Fruit fly (Drosophila melanogaster) whole organism, embryonic: Measurements from ENCODE around the gene CG6839.

ENCODE experiments used
- Atf-2 ChIP-seq: fragments of 200-800 bp; sonication (Bioruptor generic); optimal IDR thresholded peaks from 2 replicates; lab custom pipeline; 2016; ENCODE audit warnings: missing biosample characterization, missing genetic modification characterization
- CG10147 ChIP-seq: fragments of 200-800 bp; sonication (Bioruptor generic); optimal IDR thresholded peaks from 2 replicates; lab custom pipeline; 2019; ENCODE audit warnings: missing biosample characterization, mild to moderate bottlenecking, missing genetic modification characterization, moderate library complexity
- CG10543 ChIP-seq: fragments of 200-800 bp; sonication (Bioruptor generic); optimal IDR thresholded peaks from 3 replicates; lab custom pipeline; 2017; ENCODE audit warnings: missing biosample characterization, mild to moderate bottlenecking, missing genetic modification characterization, moderate library complexity
- CG12155 ChIP-seq: fragments of 200-800 bp; sonication (Bioruptor generic); optimal IDR thresholded peaks from 3 replicates; lab custom pipeline; 2016; ENCODE audit warnings: missing biosample characterization, missing genetic modification characterization
- CG12391 ChIP-seq: fragments of 200-800 bp; sonication (Bioruptor generic); optimal IDR thresholded peaks from 3 replicates; lab custom pipeline; 2018; ENCODE audit warnings: missing biosample characterization, mild to moderate bottlenecking, missing genetic modification characterization, moderate library complexity
- CG13123 ChIP-seq: fragments of 200-800 bp; sonication (Bioruptor generic); optimal IDR thresholded peaks from 2 replicates; lab custom pipeline; 2016; ENCODE audit warnings: missing biosample characterization, missing genetic modification characterization
- CG14014 ChIP-seq: fragments of 200-800 bp; sonication (Bioruptor generic); IDR thresholded peaks from 2 replicates; pipeline ENCODE4 v1.3.6; 2022; ENCODE audit warnings: missing biosample characterization, missing genetic modification characterization
- CG14441 ChIP-seq: fragments of 200-800 bp; sonication (Bioruptor generic); IDR thresholded peaks from 2 replicates; pipeline ENCODE4 v1.3.6; 2022; ENCODE audit warnings: missing biosample characterization, missing genetic modification characterization
- CG15696 ChIP-seq: fragments of 200-800 bp; sonication (Bioruptor generic); optimal IDR thresholded peaks from 2 replicates; lab custom pipeline; 2019; ENCODE audit warnings: missing biosample characterization, mild to moderate bottlenecking, missing genetic modification characterization, moderate library complexity
- CG17186 ChIP-seq: fragments of 200-800 bp; sonication (Bioruptor generic); optimal IDR thresholded peaks from 3 replicates; lab custom pipeline; 2017; ENCODE audit warnings: missing biosample characterization, missing genetic modification reagents, missing genetic modification characterization
- CG1832 ChIP-seq: fragments of 200-800 bp; sonication (Bioruptor generic); optimal IDR thresholded peaks from 2 replicates; lab custom pipeline; 2017; ENCODE audit warnings: missing biosample characterization, mild to moderate bottlenecking, missing genetic modification characterization, inconsistent platforms
- CG18476 ChIP-seq: fragments of 200-800 bp; sonication (Bioruptor generic); optimal IDR thresholded peaks from 2 replicates; lab custom pipeline; 2016; ENCODE audit warnings: missing biosample characterization, mild to moderate bottlenecking, missing genetic modification characterization
- CG2202 ChIP-seq: fragments of 200-800 bp; sonication (Bioruptor generic); optimal IDR thresholded peaks from 2 replicates; lab custom pipeline; 2018; ENCODE audit warnings: missing biosample characterization, mild to moderate bottlenecking, missing genetic modification characterization
- CG30020 ChIP-seq: fragments of 200-800 bp; optimal IDR thresholded peaks from 2 replicates; lab custom pipeline; 2019; ENCODE audit warnings: missing biosample characterization, mild to moderate bottlenecking, missing genetic modification characterization, moderate library complexity
- CG34422 ChIP-seq: fragments of 200-800 bp; sonication (Bioruptor generic); IDR thresholded peaks from 3 replicates; pipeline ENCODE4 v1.3.6; 2022; ENCODE audit warnings: missing biosample characterization, missing genetic modification characterization
- CG3726 ChIP-seq: fragments of 200-800 bp; sonication (Bioruptor generic); IDR thresholded peaks from 3 replicates; pipeline ENCODE4, ENCODE4 v1.3.6; 2022; ENCODE audit warnings: missing biosample characterization, missing genetic modification characterization
- CG7357 ChIP-seq: fragments of 200-800 bp; sonication (Bioruptor generic); IDR thresholded peaks from 3 replicates; pipeline ENCODE4 v1.3.6; 2022; ENCODE audit warnings: missing biosample characterization, missing genetic modification characterization
- CG8290 ChIP-seq, 3 experiments: fragments of 200-800 bp; sonication (Bioruptor generic); optimal IDR thresholded peaks; 2 replicates each; lab custom pipeline; 2016 to 2019; ENCODE audit warnings: missing biosample characterization in 3 of 3, missing genetic modification characterization in 3 of 3, mild to moderate bottlenecking in 2 of 3, moderate library complexity in 1 of 3
- CG8944 ChIP-seq: fragments of 200-800 bp; sonication (Bioruptor generic); optimal IDR thresholded peaks from 3 replicates; lab custom pipeline; 2016; ENCODE audit warnings: missing biosample characterization, missing genetic modification characterization
- CG9876 ChIP-seq: fragments of 200-800 bp; sonication (Bioruptor generic); optimal IDR thresholded peaks from 2 replicates; lab custom pipeline; 2016; ENCODE audit warnings: missing biosample characterization, missing genetic modification characterization
- Elba2 ChIP-seq: fragments of 200-800 bp; sonication (Bioruptor generic); optimal IDR thresholded peaks from 3 replicates; lab custom pipeline; 2016; ENCODE audit warnings: missing biosample characterization, missing genetic modification characterization
- HLH4C ChIP-seq: fragments of 200-800 bp; sonication (Bioruptor generic); IDR thresholded peaks from 3 replicates; pipeline ENCODE4 v1.3.6; 2022; ENCODE audit warnings: missing biosample characterization, missing genetic modification characterization; ENCODE audit not compliant: partially characterized antibody
- HLH54F ChIP-seq: fragments of 200-800 bp; sonication (Bioruptor generic); optimal IDR thresholded peaks from 3 replicates; lab custom pipeline; 2016; ENCODE audit warnings: missing biosample characterization, missing genetic modification characterization
- HmgZ ChIP-seq: fragments of 200-800 bp; sonication (Bioruptor generic); optimal IDR thresholded peaks from 2 replicates; lab custom pipeline; 2018; ENCODE audit warnings: missing biosample characterization, mild to moderate bottlenecking, missing genetic modification characterization
- Lhr ChIP-seq: fragments of 200-800 bp; sonication (Bioruptor generic); optimal IDR thresholded peaks from 3 replicates; lab custom pipeline; 2017; ENCODE audit warnings: mild to moderate bottlenecking, missing biosample characterization, missing genetic modification reagents, missing genetic modification characterization
- MTF-1 ChIP-seq: fragments of 200-800 bp; sonication (Bioruptor generic); optimal IDR thresholded peaks from 2 replicates; lab custom pipeline; 2018; ENCODE audit warnings: missing biosample characterization, mild to moderate bottlenecking, missing genetic modification characterization, borderline replicate concordance
- Mrtf ChIP-seq: fragments of 200-800 bp; sonication (Bioruptor generic); IDR thresholded peaks from 3 replicates; pipeline ENCODE4 v1.3.6; 2022; ENCODE audit warnings: missing biosample characterization, missing genetic modification characterization
- Neu2 ChIP-seq: fragments of 200-800 bp; sonication (Bioruptor generic); optimal IDR thresholded peaks from 3 replicates; lab custom pipeline; 2016; ENCODE audit warnings: missing biosample characterization, missing genetic modification characterization, borderline replicate concordance
- Oaz ChIP-seq: fragments of 200-800 bp; sonication (Bioruptor generic); IDR thresholded peaks from 2 replicates; pipeline ENCODE4 v1.3.6; 2022; ENCODE audit warnings: missing biosample characterization, missing genetic modification characterization
- Tbp ChIP-seq: fragments of >200 bp; optimal IDR thresholded peaks from 2 replicates; lab custom pipeline; 2018; ENCODE audit warnings: missing biosample characterization, missing genetic modification characterization
- Xbp1 ChIP-seq: fragments of 200-800 bp; sonication (Bioruptor generic); optimal IDR thresholded peaks from 3 replicates; lab custom pipeline; 2016; ENCODE audit warnings: missing biosample characterization, mild to moderate bottlenecking, missing genetic modification characterization
- amos ChIP-seq: fragments of 200-800 bp; sonication (Bioruptor generic); IDR thresholded peaks from 2 replicates; pipeline ENCODE4 v1.3.6; 2022; ENCODE audit warnings: missing biosample characterization, missing genetic modification characterization; ENCODE audit not compliant: partially characterized antibody
- ara ChIP-seq: fragments of 200-800 bp; sonication (Bioruptor generic); IDR thresholded peaks from 2 replicates; pipeline ENCODE4 v1.3.6; 2022; ENCODE audit warnings: missing biosample characterization, missing genetic modification characterization
- ase ChIP-seq: fragments of 200-800 bp; sonication (Bioruptor generic); IDR thresholded peaks from 3 replicates; pipeline ENCODE4 v1.3.6; 2022; ENCODE audit warnings: missing biosample characterization, missing genetic modification characterization
- bigmax ChIP-seq: fragments of 200-800 bp; sonication (Bioruptor generic); optimal IDR thresholded peaks from 2 replicates; lab custom pipeline; 2018; ENCODE audit warnings: missing biosample characterization, mild to moderate bottlenecking, missing genetic modification characterization
- chm ChIP-seq: fragments of 200-800 bp; sonication (Bioruptor generic); IDR thresholded peaks from 2 replicates; pipeline ENCODE4 v1.3.6; 2022; ENCODE audit warnings: missing biosample characterization, missing genetic modification characterization
- dpn ChIP-seq, 2 experiments: fragments of 200-800 bp; sonication (Bioruptor generic); optimal IDR thresholded peaks; 3 replicates each; lab custom pipeline; 2016; ENCODE audit warnings: missing biosample characterization in 2 of 2, missing genetic modification characterization in 2 of 2
- exex ChIP-seq: fragments of 200-800 bp; sonication (Bioruptor generic); optimal IDR thresholded peaks from 4 replicates; lab custom pipeline; 2018; ENCODE audit warnings: missing biosample characterization, mild to moderate bottlenecking, missing genetic modification characterization, moderate library complexity
- inv ChIP-seq: fragments of 200-800 bp; sonication (Bioruptor generic); IDR thresholded peaks from 2 replicates; pipeline ENCODE4 v1.3.6; 2022; ENCODE audit warnings: missing biosample characterization, missing genetic modification characterization; ENCODE audit not compliant: partially characterized antibody
- jigr1 ChIP-seq: fragments of 200-800 bp; sonication (Bioruptor generic); IDR thresholded peaks from 3 replicates; pipeline ENCODE4 v1.3.6; 2022; ENCODE audit warnings: missing biosample characterization, missing genetic modification characterization
- jing ChIP-seq: fragments of 200-800 bp; sonication (Bioruptor generic); optimal IDR thresholded peaks from 2 replicates; lab custom pipeline; 2018; ENCODE audit warnings: missing biosample characterization, mild to moderate bottlenecking, missing genetic modification characterization
- lov ChIP-seq, 2 experiments: fragments of 200-800 bp in 1 of 2; fragments of >200 bp in 1 of 2; sonication (Bioruptor generic) in 1 of 2; IDR thresholded peaks in 1 of 2; optimal IDR thresholded peaks in 1 of 2; 2 replicates in 1 of 2; 3 replicates in 1 of 2; pipeline versions ENCODE4 v1.3.6 to Lab custom; 2017 to 2022; ENCODE audit warnings: missing biosample characterization in 1 of 2, missing genetic modification characterization in 1 of 2
- mld ChIP-seq: fragments of 200-800 bp; sonication (Bioruptor generic); IDR thresholded peaks from 3 replicates; pipeline ENCODE4 v1.3.6; 2022; ENCODE audit warnings: missing biosample characterization, missing genetic modification characterization; ENCODE audit not compliant: partially characterized antibody
- run ChIP-seq: fragments of 200-800 bp; sonication (Bioruptor generic); optimal IDR thresholded peaks from 3 replicates; lab custom pipeline; 2018; ENCODE audit warnings: missing biosample characterization, mild to moderate bottlenecking, missing genetic modification characterization
- sc ChIP-seq, 3 experiments: fragments of >200 bp in 2 of 3; fragments of 200-800 bp in 1 of 3; sonication (Bioruptor generic) in 1 of 3; optimal IDR thresholded peaks; 2 replicates in 2 of 3; 3 replicates in 1 of 3; lab custom pipeline; 2017; ENCODE audit warnings: mild to moderate bottlenecking in 1 of 3, missing biosample characterization in 1 of 3, missing genetic modification characterization in 1 of 3, missing genetic modification reagents in 1 of 3
- scrt ChIP-seq: fragments of 200-800 bp; sonication (Bioruptor generic); optimal IDR thresholded peaks from 2 replicates; lab custom pipeline; 2018; ENCODE audit warnings: missing biosample characterization, mild to moderate bottlenecking, missing genetic modification characterization, moderate library complexity
- sim ChIP-seq: fragments of 200-800 bp; sonication (Bioruptor generic); IDR thresholded peaks from 2 replicates; pipeline ENCODE4 v1.3.6; 2022; ENCODE audit warnings: missing biosample characterization, missing genetic modification characterization
- sr ChIP-seq: fragments of 200-800 bp; sonication (Bioruptor generic); IDR thresholded peaks from 3 replicates; pipeline ENCODE4 v1.3.6; 2022; ENCODE audit warnings: missing biosample characterization, missing genetic modification characterization
- sug ChIP-seq: fragments of 200-800 bp; optimal IDR thresholded peaks from 2 replicates; lab custom pipeline; 2019; ENCODE audit warnings: missing biosample characterization, mild to moderate bottlenecking, missing genetic modification characterization, moderate library complexity
- yki ChIP-seq: fragments of >200 bp; optimal IDR thresholded peaks from 3 replicates; lab custom pipeline; 2018

Gene CG6839

DNA sequence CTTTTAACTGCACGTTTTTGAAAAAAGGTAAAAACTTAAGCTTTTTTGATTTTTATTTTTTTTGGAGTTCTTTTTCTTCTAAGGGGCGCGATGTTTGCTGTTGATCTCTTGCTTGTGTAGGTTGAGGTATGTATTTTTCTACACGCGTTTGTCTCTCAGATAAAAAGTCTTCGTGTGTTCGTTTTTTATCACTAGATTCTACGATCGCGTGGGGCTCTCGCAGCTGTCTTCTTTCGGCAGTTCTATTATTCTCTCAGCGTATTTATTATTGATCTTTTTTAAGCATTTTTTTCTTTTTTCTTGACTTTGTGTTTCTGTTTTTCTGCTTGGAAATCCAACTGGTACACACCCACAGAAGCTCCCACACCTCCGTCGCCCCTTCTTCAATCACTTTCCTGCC lies 22.3 kb upstream of the CG6839 start (continued):
- no peak for TF ChIP-seq ase (GFP tag; lab: Robert Waterston, UW)
- TF ChIP-seq CG30020 (tag; lab: Kevin White, UChicago), result no peak
- no peak for TF ChIP-seq inv
- peak; percentile 6 for TF ChIP-seq exex (tag; lab: Kevin White, UChicago)
- TF ChIP-seq CG1832 (GFP tag; lab: Kevin White, UChicago), result no peak
- no peak for TF ChIP-seq scrt (GFP tag; lab: Kevin White, UChicago)
- TF ChIP-seq sug, result peak; percentile 80
- no peak for TF ChIP-seq ara (GFP tag; lab: Robert Waterston, UW)
- no peak for TF ChIP-seq mld
- TF ChIP-seq Atf-2 (GFP tag; lab: Kevin White, UChicago), result no peak
- TF ChIP-seq sim (GFP tag; lab: Robert Waterston, UW), result no peak
- no peak for TF ChIP-seq jing
- no peak for TF ChIP-seq CG15696
- no peak for TF ChIP-seq lov (optimal IDR thresholded peaks at IDR 0.05; lab: Kevin White, UChicago)
- TF ChIP-seq lov (GFP tag; IDR thresholded peaks at IDR 0.05; lab: Robert Waterston, UW), result no peak
- no peak for TF ChIP-seq run
- no peak for TF ChIP-seq CG13123 (GFP tag; lab: Kevin White, UChicago)
- TF ChIP-seq Xbp1, result no peak
- no peak for TF ChIP-seq Tbp (GFP tag; lab: Kevin White, UChicago)
- TF ChIP-seq CG12155 (GFP tag; lab: Kevin White, UChicago), result no peak
- no peak for TF ChIP-seq Mrtf (GFP tag; lab: Robert Waterston, UW)
- TF ChIP-seq CG14441 (GFP tag; lab: Robert Waterston, UW), result no peak
- TF ChIP-seq CG3726, result no peak
- no peak for TF ChIP-seq CG14014 (GFP tag; lab: Robert Waterston, UW)
- TF ChIP-seq CG12391 (tag; lab: Kevin White, UChicago), result no peak
- no peak for TF ChIP-seq Lhr (GFP tag; lab: Kevin White, UChicago)
- TF ChIP-seq Elba2 (GFP tag; lab: Kevin White, UChicago), result no peak
- no peak for TF ChIP-seq CG34422
- TF ChIP-seq chm (GFP tag; lab: Robert Waterston, UW), result no peak
- no peak for TF ChIP-seq CG10147
- TF ChIP-seq Oaz (GFP tag; lab: Robert Waterston, UW), result no peak
- no peak for TF ChIP-seq CG8944 (GFP tag; lab: Kevin White, UChicago)
- no peak for TF ChIP-seq MTF-1 (GFP tag; lab: Kevin White, UChicago)
- TF ChIP-seq CG8290 (GFP tag; optimal IDR thresholded peaks at IDR 0.05; lab: Kevin White, UChicago), result no peak
- TF ChIP-seq CG8290 (tag; optimal IDR thresholded peaks at IDR 0.05; lab: Kevin White, UChicago), result no peak
- TF ChIP-seq sc (optimal IDR thresholded peaks at IDR 0.05; lab: Kevin White, UChicago), result no peak
- TF ChIP-seq sc (GFP tag; optimal IDR thresholded peaks at IDR 0.05; lab: Kevin White, UChicago), result no peak
- TF ChIP-seq bigmax (GFP tag; lab: Kevin White, UChicago), result no peak
- TF ChIP-seq yki (lab: Kevin White, UChicago), result no peak
- TF ChIP-seq sr, result 0 out of 3 replicates have a peak, but pooled peaks have one; percentile 37
- no peak for TF ChIP-seq amos
- no peak for TF ChIP-seq HLH4C (GFP tag; lab: Robert Waterston, UW)
- peak; percentile 21 for TF ChIP-seq CG10543 (GFP tag; lab: Kevin White, UChicago)
- no peak for TF ChIP-seq jigr1 (GFP tag; lab: Robert Waterston, UW)
- TF ChIP-seq CG17186 (GFP tag; lab: Kevin White, UChicago), result no peak
- no peak for TF ChIP-seq CG18476 (GFP tag; lab: Kevin White, UChicago)
- TF ChIP-seq HLH54F (GFP tag; lab: Kevin White, UChicago), result no peak
- no peak for TF ChIP-seq dpn (GFP tag; optimal IDR thresholded peaks at IDR 0.05; lab: Kevin White, UChicago)
- no peak for TF ChIP-seq CG2202 (tag; lab: Kevin White, UChicago)
- TF ChIP-seq CG9876 (GFP tag; lab: Kevin White, UChicago), result no peak
- TF ChIP-seq CG7357 (GFP tag; lab: Robert Waterston, UW), result no peak
- TF ChIP-seq Neu2 (GFP tag; lab: Kevin White, UChicago), result no peak
- TF ChIP-seq HmgZ (tag; lab: Kevin White, UChicago), result peak; percentile 26
